Fruit fly (Drosophila melanogaster) whole organism, embryonic: ENCODE measurements around the gene Rsph1.
A peak's percentile ranks its signal among the peaks of the same experiment; 100 is the strongest.

Source experiments
- Adf1 ChIP-seq: fragments of 200-800 bp; sonication (Bioruptor generic); IDR thresholded peaks from 2 replicates; pipeline ENCODE4 v1.3.6; 2022; ENCODE audit warnings: missing biosample characterization, missing genetic modification characterization
- CG10267 ChIP-seq: fragments of 200-800 bp; sonication (Bioruptor generic); optimal IDR thresholded peaks from 2 replicates; lab custom pipeline; 2018; ENCODE audit warnings: missing biosample characterization, mild to moderate bottlenecking, missing genetic modification characterization, moderate library complexity
- CG10654 ChIP-seq: fragments of 200-800 bp; sonication (Bioruptor generic); optimal IDR thresholded peaks from 2 replicates; lab custom pipeline; 2016; ENCODE audit warnings: missing biosample characterization, missing genetic modification characterization
- CG11398 ChIP-seq: fragments of 200-800 bp; sonication (Bioruptor generic); optimal IDR thresholded peaks from 2 replicates; lab custom pipeline; 2016; ENCODE audit warnings: missing biosample characterization, missing genetic modification characterization
- CG12942 ChIP-seq: fragments of 200-800 bp; sonication (Bioruptor generic); optimal IDR thresholded peaks from 3 replicates; lab custom pipeline; 2016; ENCODE audit warnings: missing biosample characterization, missing genetic modification characterization
- CG13424 ChIP-seq: fragments of 200-800 bp; sonication (Bioruptor generic); optimal IDR thresholded peaks from 2 replicates; lab custom pipeline; 2019; ENCODE audit warnings: missing biosample characterization, mild to moderate bottlenecking, missing genetic modification characterization, moderate library complexity
- CG13775 ChIP-seq: fragments of 200-800 bp; sonication (Bioruptor generic); optimal IDR thresholded peaks from 3 replicates; lab custom pipeline; 2017; ENCODE audit warnings: missing biosample characterization, mild to moderate bottlenecking, missing genetic modification characterization
- CG14050 ChIP-seq: fragments of 200-800 bp; sonication (Bioruptor generic); IDR thresholded peaks from 3 replicates; pipeline ENCODE4 v1.3.6; 2022; ENCODE audit warnings: missing biosample characterization, missing genetic modification characterization
- CG14441 ChIP-seq: fragments of 200-800 bp; sonication (Bioruptor generic); IDR thresholded peaks from 2 replicates; pipeline ENCODE4 v1.3.6; 2022; ENCODE audit warnings: missing biosample characterization, missing genetic modification characterization
- CG15011 ChIP-seq: fragments of 200-800 bp; sonication (Bioruptor generic); optimal IDR thresholded peaks from 3 replicates; lab custom pipeline; 2018; ENCODE audit warnings: missing biosample characterization, mild to moderate bottlenecking, missing genetic modification characterization
- CG16815 ChIP-seq: fragments of 200-800 bp; sonication (Bioruptor generic); optimal IDR thresholded peaks from 3 replicates; lab custom pipeline; 2017; ENCODE audit warnings: missing biosample characterization, mild to moderate bottlenecking, missing genetic modification characterization
- CG17359 ChIP-seq: fragments of 200-800 bp; sonication (Bioruptor generic); optimal IDR thresholded peaks from 3 replicates; lab custom pipeline; 2018; ENCODE audit warnings: missing biosample characterization, mild to moderate bottlenecking, missing genetic modification characterization, moderate library complexity
- CG17829 ChIP-seq: fragments of 200-800 bp; optimal IDR thresholded peaks from 2 replicates; lab custom pipeline; 2019; ENCODE audit warnings: missing biosample characterization, mild to moderate bottlenecking, missing genetic modification characterization, moderate library complexity
- CG3065 ChIP-seq: fragments of 200-800 bp; sonication (Bioruptor generic); optimal IDR thresholded peaks from 2 replicates; lab custom pipeline; 2016; ENCODE audit warnings: missing biosample characterization, missing genetic modification characterization
- CG32767 ChIP-seq: fragments of 200-800 bp; sonication (Bioruptor generic); IDR thresholded peaks from 2 replicates; pipeline ENCODE4 v1.3.6; 2022; ENCODE audit warnings: missing biosample characterization, missing genetic modification characterization
- CG6175 ChIP-seq: fragments of 200-800 bp; sonication (Bioruptor generic); IDR thresholded peaks from 3 replicates; pipeline ENCODE4 v1.3.6; 2022; ENCODE audit warnings: missing biosample characterization, missing genetic modification characterization
- CG6683 ChIP-seq: fragments of 200-800 bp; sonication (Bioruptor generic); optimal IDR thresholded peaks from 2 replicates; lab custom pipeline; 2017; ENCODE audit warnings: missing biosample characterization, mild to moderate bottlenecking, missing genetic modification characterization, missing genetic modification reagents
- CG7987 ChIP-seq: fragments of 200-800 bp; sonication (Bioruptor generic); optimal IDR thresholded peaks from 2 replicates; lab custom pipeline; 2018; ENCODE audit warnings: missing biosample characterization, mild to moderate bottlenecking, missing genetic modification characterization, moderate library complexity
- CG9932 ChIP-seq: fragments of 200-800 bp; sonication (Bioruptor generic); IDR thresholded peaks from 2 replicates; pipeline ENCODE4 v1.3.6; 2022; ENCODE audit warnings: missing biosample characterization, missing genetic modification characterization
- Chrac-16 ChIP-seq: fragments of 200-800 bp; sonication (Bioruptor generic); optimal IDR thresholded peaks from 3 replicates; lab custom pipeline; 2016; ENCODE audit warnings: missing biosample characterization, missing genetic modification characterization
- Dbx ChIP-seq: fragments of 200-800 bp; sonication (Bioruptor generic); IDR thresholded peaks from 3 replicates; pipeline ENCODE4 v1.3.6; 2022; ENCODE audit warnings: missing biosample characterization, missing genetic modification characterization
- Dp ChIP-seq: fragments of 200-800 bp; sonication (Bioruptor generic); optimal IDR thresholded peaks from 2 replicates; lab custom pipeline; 2018; ENCODE audit warnings: missing biosample characterization, mild to moderate bottlenecking, missing genetic modification characterization, moderate library complexity
- Eip74EF ChIP-seq, 2 experiments: fragments of 200-800 bp in 1 of 2; fragments of >200 bp in 1 of 2; sonication (Bioruptor generic) in 1 of 2; optimal IDR thresholded peaks; 2 replicates each; lab custom pipeline; 2017 to 2019; ENCODE audit warnings: missing biosample characterization in 2 of 2, missing genetic modification characterization in 2 of 2, mild to moderate bottlenecking in 1 of 2, moderate library complexity in 1 of 2
- Elba2 ChIP-seq: fragments of 200-800 bp; sonication (Bioruptor generic); optimal IDR thresholded peaks from 3 replicates; lab custom pipeline; 2016; ENCODE audit warnings: missing biosample characterization, missing genetic modification characterization
- Fer1 ChIP-seq: fragments of 200-800 bp; sonication (Bioruptor generic); optimal IDR thresholded peaks from 2 replicates; lab custom pipeline; 2017; ENCODE audit warnings: missing biosample characterization, mild to moderate bottlenecking, missing genetic modification characterization
- H2.0 ChIP-seq: fragments of 200-800 bp; sonication (Bioruptor generic); IDR thresholded peaks from 2 replicates; pipeline ENCODE4 v1.3.6; 2022; ENCODE audit warnings: missing biosample characterization, missing genetic modification characterization
- Hsf ChIP-seq: fragments of 200-800 bp; sonication (Bioruptor generic); optimal IDR thresholded peaks from 3 replicates; lab custom pipeline; 2016; ENCODE audit warnings: missing biosample characterization, missing genetic modification characterization
- Lhr ChIP-seq: fragments of 200-800 bp; sonication (Bioruptor generic); optimal IDR thresholded peaks from 3 replicates; lab custom pipeline; 2017; ENCODE audit warnings: mild to moderate bottlenecking, missing biosample characterization, missing genetic modification reagents, missing genetic modification characterization
- Max ChIP-seq: fragments of 200-800 bp; sonication (Bioruptor generic); optimal IDR thresholded peaks from 2 replicates; lab custom pipeline; 2016; ENCODE audit warnings: missing biosample characterization, mild to moderate bottlenecking, missing genetic modification characterization
- Med ChIP-seq: fragments of 200-800 bp; sonication (Bioruptor generic); peaks from one replicate; lab custom pipeline; 2016; ENCODE audit warnings: missing biosample characterization, missing genetic modification characterization, mild to moderate bottlenecking, inconsistent platforms, moderate library complexity
- Nf-YA ChIP-seq: fragments of 200-800 bp; sonication (Bioruptor generic); IDR thresholded peaks from 2 replicates; pipeline ENCODE4 v1.3.6; 2022; ENCODE audit warnings: missing biosample characterization, missing genetic modification characterization
- Sry-δ ChIP-seq: fragments of 200-800 bp; sonication (Bioruptor generic); optimal IDR thresholded peaks from 2 replicates; lab custom pipeline; 2016; ENCODE audit warnings: missing biosample characterization, missing genetic modification characterization
- chn ChIP-seq: fragments of 200-800 bp; sonication (Bioruptor generic); optimal IDR thresholded peaks from 2 replicates; lab custom pipeline; 2016; ENCODE audit warnings: missing biosample characterization, missing genetic modification characterization
- dmrt11E ChIP-seq: fragments of 200-800 bp; sonication (Bioruptor generic); optimal IDR thresholded peaks from 3 replicates; lab custom pipeline; 2018; ENCODE audit warnings: missing biosample characterization, mild to moderate bottlenecking, missing genetic modification characterization, moderate library complexity
- dpn ChIP-seq, 2 experiments: fragments of 200-800 bp; sonication (Bioruptor generic); optimal IDR thresholded peaks; 3 replicates each; lab custom pipeline; 2016; ENCODE audit warnings: missing biosample characterization in 2 of 2, missing genetic modification characterization in 2 of 2
- grau ChIP-seq: fragments of 200-800 bp; optimal IDR thresholded peaks from 3 replicates; lab custom pipeline; 2019; ENCODE audit warnings: missing biosample characterization, mild to moderate bottlenecking, missing genetic modification characterization, moderate library complexity
- her ChIP-seq: fragments of 200-800 bp; sonication (Bioruptor generic); optimal IDR thresholded peaks from 2 replicates; lab custom pipeline; 2016; ENCODE audit warnings: missing biosample characterization, missing genetic modification characterization
- ind ChIP-seq: fragments of 200-800 bp; sonication (Bioruptor generic); optimal IDR thresholded peaks from 3 replicates; lab custom pipeline; 2016; ENCODE audit warnings: missing biosample characterization, missing genetic modification characterization
- inv ChIP-seq: fragments of 200-800 bp; sonication (Bioruptor generic); IDR thresholded peaks from 2 replicates; pipeline ENCODE4 v1.3.6; 2022; ENCODE audit warnings: missing biosample characterization, missing genetic modification characterization; ENCODE audit not compliant: partially characterized antibody
- nmo ChIP-seq: fragments of 200-800 bp; sonication (Bioruptor generic); optimal IDR thresholded peaks from 2 replicates; lab custom pipeline; 2018; ENCODE audit warnings: missing biosample characterization, mild to moderate bottlenecking, missing genetic modification characterization, moderate library complexity
- pita ChIP-seq: fragments of 200-800 bp; sonication (Bioruptor generic); optimal IDR thresholded peaks from 2 replicates; lab custom pipeline; 2017; ENCODE audit warnings: missing biosample characterization, mild to moderate bottlenecking, missing genetic modification characterization
- pnt ChIP-seq: fragments of 200-800 bp; sonication (Bioruptor generic); optimal IDR thresholded peaks from 3 replicates; lab custom pipeline; 2016; ENCODE audit warnings: missing biosample characterization, missing genetic modification characterization
- prd ChIP-seq, 3 experiments: fragments of >200 bp in 2 of 3; fragments of 200-800 bp in 1 of 3; sonication (Bioruptor generic) in 1 of 3; optimal IDR thresholded peaks in 2 of 3; IDR thresholded peaks in 1 of 3; 2 replicates in 2 of 3; 3 replicates in 1 of 3; pipeline versions ENCODE4 v1.3.6 to Lab custom; 2017 to 2022; ENCODE audit warnings: missing biosample characterization in 1 of 3, missing genetic modification characterization in 1 of 3
- sima ChIP-seq: fragments of 200-800 bp; sonication (Bioruptor generic); optimal IDR thresholded peaks from 2 replicates; lab custom pipeline; 2016; ENCODE audit warnings: missing biosample characterization, missing genetic modification characterization
- sisA ChIP-seq: fragments of 200-800 bp; sonication (Bioruptor generic); IDR thresholded peaks from 2 replicates; pipeline ENCODE4 v1.3.6; 2022; ENCODE audit warnings: missing biosample characterization, missing genetic modification characterization
- slou ChIP-seq: fragments of 200-800 bp; sonication (Bioruptor generic); optimal IDR thresholded peaks from 3 replicates; lab custom pipeline; 2016; ENCODE audit warnings: missing biosample characterization, missing genetic modification characterization
- sob ChIP-seq: fragments of 200-800 bp; sonication (Bioruptor generic); IDR thresholded peaks from 2 replicates; pipeline ENCODE4 v1.3.6; 2022; ENCODE audit warnings: missing biosample characterization, missing genetic modification characterization
- tgo ChIP-seq: fragments of 200-800 bp; sonication (Bioruptor generic); IDR thresholded peaks from 3 replicates; pipeline ENCODE4 v1.3.6; 2022; ENCODE audit warnings: missing biosample characterization, missing genetic modification characterization
- vfl ChIP-seq: fragments of 200-800 bp; sonication (Bioruptor generic); optimal IDR thresholded peaks from 2 replicates; lab custom pipeline; 2016; ENCODE audit warnings: missing biosample characterization, missing genetic modification characterization
- wor ChIP-seq: fragments of 200-800 bp; sonication (Bioruptor generic); IDR thresholded peaks from 2 replicates; pipeline ENCODE4 v1.3.6; 2022; ENCODE audit warnings: missing biosample characterization, missing genetic modification characterization

Rsph1 gene

DNA sequence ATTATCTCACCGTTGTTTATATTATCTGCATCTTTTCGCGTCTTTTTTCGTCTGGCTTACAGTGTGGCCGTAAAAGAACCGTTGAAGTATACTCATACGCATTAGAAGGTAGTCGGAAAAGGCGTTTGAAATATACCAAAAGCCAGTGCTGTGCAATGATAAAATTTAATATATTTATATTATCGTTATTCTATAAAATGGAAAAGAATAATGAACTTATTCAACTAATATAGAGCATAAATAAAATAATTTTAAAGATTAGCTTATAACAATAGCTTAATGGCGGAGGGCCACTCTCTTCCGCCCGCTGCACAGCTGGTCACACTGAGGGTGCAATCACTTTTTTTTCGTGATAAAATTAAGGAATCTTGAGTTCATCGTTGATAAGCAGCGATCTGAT, 8.6 kb downstream of the Rsph1 start, which contains the start of the genes CG16974 and Edem2 (continued):
- peak; percentile 73 for TF ChIP-seq grau (tag; lab: Kevin White, UChicago)
- TF ChIP-seq CG17829 (tag; lab: Kevin White, UChicago): peak; percentile 89
- TF ChIP-seq sima (GFP tag; lab: Kevin White, UChicago): no peak
- TF ChIP-seq CG17359 (tag; lab: Kevin White, UChicago): peak; percentile 70
- TF ChIP-seq CG12942 (GFP tag; lab: Kevin White, UChicago): peak; percentile 74
- TF ChIP-seq Chrac-16 (GFP tag; lab: Kevin White, UChicago): peak; percentile 82
- no peak for TF ChIP-seq Eip74EF (GFP tag; optimal IDR thresholded peaks at IDR 0.05; lab: Kevin White, UChicago)
- peak; percentile 59; the same call in 2 of the 3 replicates for TF ChIP-seq Dbx
- TF ChIP-seq Med (GFP tag; lab: Kevin White, UChicago): peak; percentile 89
- TF ChIP-seq CG14441 (GFP tag; lab: Robert Waterston, UW): peak; percentile 81
- peak; percentile 3 for TF ChIP-seq Sry-δ (GFP tag; lab: Kevin White, UChicago)
- TF ChIP-seq CG3065 (GFP tag; lab: Kevin White, UChicago): peak; percentile 53
- TF ChIP-seq slou (GFP tag; lab: Kevin White, UChicago): peak; percentile 70
- TF ChIP-seq CG13424 (tag; lab: Kevin White, UChicago): peak; percentile 73
- 0 out of 3 replicates have a peak, but pooled peaks have one; percentile 31 for TF ChIP-seq CG6175 (GFP tag; lab: Robert Waterston, UW)
- peak; percentile 84 for TF ChIP-seq nmo (GFP tag; lab: Kevin White, UChicago)
- TF ChIP-seq CG13775 (GFP tag; lab: Kevin White, UChicago): peak; percentile 79
- TF ChIP-seq CG15011 (GFP tag; lab: Kevin White, UChicago): no peak
- peak; percentile 57 for TF ChIP-seq CG16815
- TF ChIP-seq CG9932 (GFP tag; lab: Robert Waterston, UW): peak; percentile 83
- TF ChIP-seq Elba2 (GFP tag; lab: Kevin White, UChicago): peak; percentile 22
- TF ChIP-seq CG7987 (GFP tag; lab: Kevin White, UChicago): peak; percentile 69
- TF ChIP-seq sob (GFP tag; lab: Robert Waterston, UW): peak; percentile 87
- peak; percentile 70 for TF ChIP-seq vfl
- TF ChIP-seq Lhr (GFP tag; lab: Kevin White, UChicago): peak; percentile 89
- peak; percentile 57; the same call in 1 of the 2 replicates for TF ChIP-seq Nf-YA (GFP tag; lab: Robert Waterston, UW)
- peak; percentile 68 for TF ChIP-seq chn (GFP tag; lab: Kevin White, UChicago)
- peak; percentile 83 for TF ChIP-seq ind (GFP tag; lab: Kevin White, UChicago)
- TF ChIP-seq inv: no peak
- peak; percentile 73 for TF ChIP-seq CG10654
- peak; percentile 27 for TF ChIP-seq pnt
- no peak for TF ChIP-seq her (GFP tag; lab: Kevin White, UChicago)
- no peak for TF ChIP-seq pita
- TF ChIP-seq dpn (GFP tag; optimal IDR thresholded peaks at IDR 0.05; lab: Kevin White, UChicago): peak; percentile 37 to 83
- TF ChIP-seq CG11398: no peak
- TF ChIP-seq wor: peak; percentile 20; the same call in 1 of the 2 replicates
- TF ChIP-seq dmrt11E (tag; lab: Kevin White, UChicago): peak; percentile 70
- peak; percentile 63 for TF ChIP-seq Hsf (GFP tag; lab: Kevin White, UChicago)
- TF ChIP-seq CG14050 (GFP tag; lab: Robert Waterston, UW): peak; percentile 44; the same call in 2 of the 3 replicates
- peak; percentile 25 for TF ChIP-seq CG6683 (GFP tag; lab: Kevin White, UChicago)
- peak; percentile 79 for TF ChIP-seq sisA (GFP tag; lab: Robert Waterston, UW)
- TF ChIP-seq Max (GFP tag; lab: Kevin White, UChicago): peak; percentile 60
- TF ChIP-seq Dp: peak; percentile 29
- peak; percentile 81 for TF ChIP-seq tgo
- TF ChIP-seq CG32767 (GFP tag; lab: Robert Waterston, UW): peak; percentile 71
- TF ChIP-seq Adf1: peak; percentile 34; the same call in 1 of the 2 replicates
- TF ChIP-seq prd (optimal IDR thresholded peaks at IDR 0.05; lab: Kevin White, UChicago): no peak
- TF ChIP-seq prd (GFP tag; IDR thresholded peaks at IDR 0.05; lab: Robert Waterston, UW): peak; percentile 90
- TF ChIP-seq H2.0 (GFP tag; lab: Robert Waterston, UW): peak; percentile 66
- peak; percentile 97 for TF ChIP-seq CG10267
- peak; percentile 67 for TF ChIP-seq Fer1 (GFP tag; lab: Kevin White, UChicago)
